Fruit fly (Drosophila melanogaster) whole organism, pupa: ENCODE results near the gene up.

Experiments used
- CG32121 ChIP-seq: fragments of 200-800 bp; sonication (Bioruptor generic); IDR thresholded peaks from 2 replicates; pipeline ENCODE4 v1.3.6; 2022; ENCODE audit warnings: missing biosample characterization, missing genetic modification characterization
- D1 ChIP-seq: fragments of 200-800 bp; sonication (Bioruptor generic); optimal IDR thresholded peaks from 2 replicates; lab custom pipeline; 2018; ENCODE audit warnings: missing biosample characterization, mild to moderate bottlenecking, missing genetic modification characterization, moderate library complexity
- Pif1A ChIP-seq: fragments of 200-800 bp; sonication (Bioruptor generic); optimal IDR thresholded peaks from 3 replicates; lab custom pipeline; 2016; ENCODE audit warnings: missing biosample characterization, missing genetic modification characterization
- Pif1B ChIP-seq: fragments of 200-800 bp; sonication (Bioruptor generic); optimal IDR thresholded peaks from 3 replicates; lab custom pipeline; 2016; ENCODE audit warnings: missing biosample characterization, missing genetic modification characterization

- TF ChIP-seq Pif1A (GFP tag; lab: Kevin White, UChicago) (no peak), CG32121 (GFP tag; lab: Robert Waterston, UW) (no peak), D1 (no peak), Pif1B (no peak)
Measured at dm6 chrX:13648819-13649218, 46.4 kb upstream of the up start.
